Worm (Caenorhabditis elegans) whole organism, early embryonic: ENCODE data around the gene str-6.

Experiments used
- B0310.2 ChIP-seq: sonication (generic microtip); optimal IDR thresholded peaks from 2 replicates; lab custom pipeline; 2016; ENCODE audit warnings: mild to moderate bottlenecking, missing genetic modification characterization, missing compliant biosample characterization
- F13C5.2 ChIP-seq: sonication (generic microtip); optimal IDR thresholded peaks from 2 replicates; lab custom pipeline; 2017; ENCODE audit warnings: mild to moderate bottlenecking, missing genetic modification characterization, inconsistent platforms, missing compliant biosample characterization
- aly-1 ChIP-seq: sonication (generic microtip); optimal IDR thresholded peaks from 2 replicates; lab custom pipeline; 2016; ENCODE audit warnings: missing genetic modification characterization, missing compliant biosample characterization
- ama-1 ChIP-seq: fragments of 150-350 bp; optimal IDR thresholded peaks from 2 replicates; lab custom pipeline; 2014
- ceh-13 ChIP-seq: fragments of 200-800 bp; sonication (Bioruptor generic); optimal IDR thresholded peaks from 2 replicates; lab custom pipeline; 2018; ENCODE audit warnings: mild to moderate bottlenecking, missing genetic modification characterization, missing compliant biosample characterization
- ceh-36 ChIP-seq: sonication (generic microtip); optimal IDR thresholded peaks from 2 replicates; lab custom pipeline; 2016; ENCODE audit warnings: missing genetic modification characterization, inconsistent platforms, missing compliant biosample characterization
- flt-1 ChIP-seq: fragments of 200-800 bp; sonication (Bioruptor generic); IDR thresholded peaks from 2 replicates; pipeline ENCODE4 v1.3.6; 2022; ENCODE audit warnings: missing genetic modification characterization, missing compliant biosample characterization
- hmbx-1 ChIP-seq: sonication (generic microtip); optimal IDR thresholded peaks from 2 replicates; lab custom pipeline; 2016; ENCODE audit warnings: mild to moderate bottlenecking, missing genetic modification characterization, missing compliant biosample characterization
- hmg-4 ChIP-seq: fragments of 200-800 bp; sonication (Bioruptor generic); optimal IDR thresholded peaks from 2 replicates; lab custom pipeline; 2018; ENCODE audit warnings: mild to moderate bottlenecking, missing genetic modification characterization, missing compliant biosample characterization
- hnd-1 ChIP-seq: sonication (generic microtip); optimal IDR thresholded peaks from 2 replicates; lab custom pipeline; 2016; ENCODE audit warnings: missing genetic modification characterization, missing compliant biosample characterization
- pes-1 ChIP-seq: fragments of 200-800 bp; sonication (Bioruptor generic); IDR thresholded peaks from 2 replicates; pipeline ENCODE4 v1.3.6; 2022; ENCODE audit warnings: missing genetic modification reagents, missing genetic modification characterization, missing compliant biosample characterization
- scrt-1 ChIP-seq: fragments of 200-800 bp; sonication (Bioruptor generic); IDR thresholded peaks from 2 replicates; pipeline ENCODE4 v1.3.6; 2022; ENCODE audit warnings: missing genetic modification characterization, missing compliant biosample characterization
- sea-1 ChIP-seq: fragments of 200-800 bp; sonication (Bioruptor generic); conservative IDR thresholded peaks from 2 replicates; pipeline ENCODE4 v1.3.6; 2022; ENCODE audit warnings: missing genetic modification characterization, missing compliant biosample characterization
- tbx-11 ChIP-seq: fragments of 200-800 bp; sonication (Bioruptor generic); IDR thresholded peaks from 2 replicates; pipeline ENCODE4 v1.3.6; 2022; ENCODE audit warnings: missing genetic modification characterization, missing compliant biosample characterization
- tbx-37 ChIP-seq: fragments of 200-800 bp; sonication (Bioruptor generic); conservative IDR thresholded peaks from 2 replicates; pipeline ENCODE4 v1.3.6; 2022; ENCODE audit warnings: missing genetic modification reagents, missing genetic modification characterization, missing compliant biosample characterization
- tra-4 ChIP-seq: sonication (generic microtip); optimal IDR thresholded peaks from 2 replicates; lab custom pipeline; 2017; ENCODE audit warnings: missing genetic modification characterization, missing compliant biosample characterization

Gene str-6

DNA sequence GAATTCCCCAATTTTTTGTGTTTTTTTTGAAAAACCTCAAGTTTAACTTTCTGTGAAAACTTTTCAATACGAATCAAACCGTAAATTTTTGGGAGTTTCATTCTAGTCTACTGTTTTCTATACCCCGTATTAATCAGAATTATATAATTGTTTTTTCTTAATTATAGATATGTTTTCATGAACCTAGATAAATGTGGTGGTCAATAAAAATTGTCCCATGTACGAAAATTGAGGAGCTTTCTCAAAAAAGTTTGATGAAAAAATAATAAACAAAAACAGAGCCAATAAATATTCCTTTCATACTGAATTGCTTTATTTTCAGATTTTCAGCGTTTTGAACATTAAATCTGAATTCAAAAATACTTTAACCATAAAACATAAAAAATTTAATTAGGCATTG is 39.6 kb downstream of the str-6 start, which contains the start of gene Y6E2A.1:
Gene Y6E2A.1, minus strand, starts transcription at position 101 of the 400 bp plus-strand sequence.
- TF ChIP-seq F13C5.2 (tag; lab: Kevin White, UChicago), result no peak
- no peak for TF ChIP-seq hmbx-1 (tag; lab: Kevin White, UChicago)
- TF ChIP-seq hnd-1, result no peak
- no peak for TF ChIP-seq tbx-37 (GFP tag; lab: Robert Waterston, UW)
- TF ChIP-seq ceh-36 (tag; lab: Kevin White, UChicago), result no peak
- TF ChIP-seq B0310.2 (tag; lab: Kevin White, UChicago), result no peak

DNA sequence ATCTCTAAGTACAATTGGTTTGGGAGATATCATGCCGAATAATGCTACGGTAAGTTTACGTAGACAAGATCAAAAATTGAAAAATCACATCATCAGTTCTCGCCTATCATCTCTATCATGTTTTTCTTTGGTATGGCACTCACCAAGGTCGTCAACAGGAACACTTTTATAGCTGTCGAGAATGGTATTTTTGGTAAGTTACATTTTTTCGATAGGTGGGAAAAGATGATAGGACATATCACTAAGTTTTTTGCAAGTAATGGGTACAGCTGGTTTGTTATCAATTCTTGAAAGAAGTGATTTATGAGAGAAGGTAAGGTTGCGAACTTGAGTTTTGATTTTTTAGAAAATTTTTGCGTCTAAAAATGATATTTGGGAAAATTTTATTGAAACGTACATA is 42.0 kb downstream of the str-6 start:
- TF ChIP-seq ceh-13 (GFP tag; lab: Kevin White, UChicago) (no peak), scrt-1 (GFP tag; lab: Robert Waterston, UW) (no peak), flt-1 (GFP tag; lab: Robert Waterston, UW) (no peak), ceh-36 (tag; lab: Kevin White, UChicago) (no peak), ama-1 (lab: Kevin White, UChicago) (no peak), B0310.2 (tag; lab: Kevin White, UChicago) (no peak), pes-1 (GFP tag; lab: Robert Waterston, UW) (no peak), tbx-11 (no peak), aly-1 (no peak), hmbx-1 (tag; lab: Kevin White, UChicago) (no peak), tbx-37 (GFP tag; lab: Robert Waterston, UW) (no peak), tra-4 (tag; lab: Kevin White, UChicago) (no peak), sea-1 (GFP tag; lab: Robert Waterston, UW) (no peak), F13C5.2 (tag; lab: Kevin White, UChicago) (no peak), hmg-4 (GFP tag; lab: Kevin White, UChicago) (no peak)

DNA sequence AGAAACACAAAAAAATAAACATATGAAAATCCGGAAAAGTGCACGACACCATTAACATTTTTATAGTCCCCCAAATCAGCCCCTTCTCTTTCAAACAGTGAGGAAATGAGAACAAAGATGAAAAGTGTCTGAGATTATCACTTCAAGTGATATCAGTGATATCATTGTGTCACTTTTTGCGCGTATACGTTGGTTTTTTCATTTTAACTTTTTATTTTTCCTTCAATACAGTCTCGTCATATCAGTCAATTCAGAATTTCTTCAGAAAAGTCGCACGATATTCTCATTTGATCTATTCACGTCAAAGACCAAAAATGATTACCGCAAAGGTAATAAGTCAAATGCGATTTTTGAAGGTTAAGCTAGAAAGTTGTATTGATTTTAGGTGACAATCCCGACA is 45.3 kb downstream of the str-6 start, which contains the start of gene twk-34:
Gene twk-34, plus strand, starts transcription at position 216 of the 400 bp plus-strand sequence.
- TF ChIP-seq ceh-13 (GFP tag; lab: Kevin White, UChicago), result no peak
- no peak for TF ChIP-seq pes-1 (GFP tag; lab: Robert Waterston, UW)
- TF ChIP-seq B0310.2 (tag; lab: Kevin White, UChicago), result no peak

DNA sequence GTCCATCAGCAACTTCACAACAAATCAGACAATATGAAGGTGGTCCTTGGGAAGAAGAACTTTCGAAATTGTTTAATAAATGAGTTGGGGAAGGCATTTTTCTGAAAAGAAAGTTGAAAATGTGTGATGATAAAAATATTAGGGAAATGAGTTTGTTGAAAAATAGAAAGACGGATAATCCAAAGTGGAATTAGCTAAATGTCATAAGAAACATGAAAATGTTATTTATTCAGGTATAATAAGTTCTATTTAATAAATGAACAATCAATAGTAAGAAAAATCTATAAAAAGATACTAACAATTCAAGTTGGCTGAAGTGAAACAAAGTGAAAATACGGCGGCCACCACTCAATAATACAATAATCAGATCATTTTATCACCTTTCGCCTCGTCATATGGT is 47.8 kb downstream of the str-6 start, which contains the start of gene nhr-53:
Gene nhr-53, minus strand, starts transcription at position 101 of the 400 bp plus-strand sequence.
- no peak for TF ChIP-seq tbx-11

DNA sequence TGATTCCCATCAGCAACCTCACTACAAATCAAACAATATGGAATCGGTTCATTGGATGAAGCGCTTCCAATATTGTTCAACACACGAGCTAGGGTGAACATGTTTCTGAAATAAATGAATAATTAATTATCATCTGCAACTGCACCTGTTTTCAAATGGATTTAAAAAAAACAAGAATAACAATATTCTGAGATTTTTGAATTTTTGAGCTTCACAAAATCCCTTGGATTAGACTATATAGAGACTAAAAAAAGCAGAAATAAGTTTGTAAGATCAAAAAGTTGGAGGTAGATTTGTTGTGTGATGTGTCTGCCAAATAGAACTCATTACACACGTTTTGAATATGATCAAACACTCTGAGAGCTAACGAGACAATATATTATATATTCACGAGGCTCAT is 50.2 kb downstream of the str-6 start, which contains the start of gene nhr-199:
Gene nhr-199, minus strand, starts transcription at position 101 of the 400 bp plus-strand sequence.
- TF ChIP-seq ceh-36 (tag; lab: Kevin White, UChicago) (no peak), B0310.2 (tag; lab: Kevin White, UChicago) (no peak), F13C5.2 (tag; lab: Kevin White, UChicago) (no peak), flt-1 (GFP tag; lab: Robert Waterston, UW) (no peak), hmg-4 (GFP tag; lab: Kevin White, UChicago) (no peak), sea-1 (GFP tag; lab: Robert Waterston, UW) (no peak)
